Worm (Caenorhabditis elegans) whole organism, L3 larva: ENCODE measurements around the gene Y17G9B.8.
"Not testable (repeated sequence)": the region's sequence is repeated elsewhere in the genome, so short reads cannot be mapped to it uniquely, and the experiment has no call there.

ENCODE experiments used
- ZK546.5 ChIP-seq: sonication (generic microtip); optimal IDR thresholded peaks from 2 replicates; lab custom pipeline; 2017; ENCODE audit warnings: missing biosample characterization, missing genetic modification characterization
- ama-1 ChIP-seq: fragments of 150-350 bp; optimal IDR thresholded peaks from 2 replicates; lab custom pipeline; 2018
- ceh-28 ChIP-seq: fragments of 150-350 bp; optimal IDR thresholded peaks from 2 replicates; lab custom pipeline; 2014; ENCODE audit warnings: missing biosample characterization, missing genetic modification reagents, missing genetic modification characterization
- ceh-82 ChIP-seq: fragments of 150-350 bp; optimal IDR thresholded peaks from 2 replicates; lab custom pipeline; 2014; ENCODE audit warnings: missing biosample characterization, missing genetic modification characterization
- elt-3 ChIP-seq, 3 experiments: fragments of 150-350 bp in 1 of 3; sonication (generic microtip) in 2 of 3; optimal IDR thresholded peaks; 2 replicates in 2 of 3; 4 replicates in 1 of 3; lab custom pipeline; 2014 to 2017; ENCODE audit warnings: missing biosample characterization in 3 of 3, missing genetic modification characterization in 3 of 3
- nfya-1 ChIP-seq: sonication (generic microtip); optimal IDR thresholded peaks from 2 replicates; lab custom pipeline; 2017; ENCODE audit warnings: missing genetic modification characterization, mild to moderate bottlenecking, missing compliant biosample characterization, antibody characterized with exemption, moderate library complexity; ENCODE audit not compliant: insufficient read depth
- nhr-237 ChIP-seq: fragments of 150-350 bp; optimal IDR thresholded peaks from 2 replicates; lab custom pipeline; 2014; ENCODE audit warnings: missing biosample characterization, missing genetic modification characterization
- nhr-77 ChIP-seq: fragments of 150-350 bp; optimal IDR thresholded peaks from 2 replicates; lab custom pipeline; 2014; ENCODE audit warnings: missing biosample characterization, missing genetic modification characterization
- zag-1 ChIP-seq: fragments of 150-350 bp; optimal IDR thresholded peaks from 2 replicates; lab custom pipeline; 2014; ENCODE audit warnings: missing biosample characterization, missing genetic modification characterization

DNA sequence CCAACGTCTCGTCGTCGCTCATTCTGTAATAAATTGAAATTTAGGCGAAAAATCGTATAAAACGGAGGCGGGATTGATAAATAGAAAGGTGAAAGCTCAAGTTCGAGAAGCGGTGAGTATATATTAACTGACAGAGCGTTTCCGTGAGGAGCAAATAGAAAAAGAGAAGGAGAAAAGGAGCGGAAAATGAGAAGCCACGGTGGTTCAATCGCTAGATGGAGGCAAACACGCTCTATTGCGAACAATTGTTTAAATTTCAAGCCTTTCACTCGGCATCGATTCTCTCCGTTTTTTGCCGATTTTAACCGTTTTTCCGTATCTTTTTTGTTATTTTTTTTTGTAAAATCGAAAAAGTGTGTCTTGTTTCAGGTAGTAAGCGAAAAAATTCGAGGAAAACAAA is 42.9 kb downstream of the Y17G9B.8 start, which contains the start of gene miro-1:
- TF ChIP-seq ceh-82 (tag; lab: Kevin White, UChicago); nfya-1 (tag; lab: Kevin White, UChicago); nhr-77; ZK546.5 (tag; lab: Kevin White, UChicago); nhr-237 (tag; lab: Kevin White, UChicago); zag-1 (tag; lab: Kevin White, UChicago); ceh-28; elt-3 (tag; optimal IDR thresholded peaks at IDR 0.05; lab: Kevin White, UChicago); ama-1 (lab: Kevin White, UChicago): not testable (repeated sequence)
